Worm (Caenorhabditis elegans) whole organism, midembryonic: ENCODE measurements around the gene B0244.17.

Experiments
- cog-1 ChIP-seq: sonication (generic microtip); optimal IDR thresholded peaks from 2 replicates; lab custom pipeline; 2016; ENCODE audit warnings: missing genetic modification characterization, missing compliant biosample characterization
- flt-1 ChIP-seq: fragments of 200-800 bp; sonication (Bioruptor generic); IDR thresholded peaks from 2 replicates; pipeline ENCODE4 v1.3.6; 2022; ENCODE audit warnings: missing genetic modification characterization, missing compliant biosample characterization
- med-1 ChIP-seq: sonication (generic microtip); optimal IDR thresholded peaks from 2 replicates; lab custom pipeline; 2017; ENCODE audit warnings: missing genetic modification characterization, mild to moderate bottlenecking, missing compliant biosample characterization, antibody characterized with exemption, missing genetic modification reagents; ENCODE audit not compliant: insufficient read depth
- ref-1 ChIP-seq: fragments of 200-800 bp; sonication (Bioruptor generic); conservative IDR thresholded peaks from 2 replicates; pipeline ENCODE4 v1.3.6; 2022; ENCODE audit warnings: missing genetic modification reagents, missing genetic modification characterization, missing compliant biosample characterization
- ztf-23 ChIP-seq: fragments of 200-800 bp; sonication (Bioruptor generic); IDR thresholded peaks from 2 replicates; pipeline ENCODE4 v1.3.6; 2022; ENCODE audit warnings: missing genetic modification reagents, missing genetic modification characterization, missing compliant biosample characterization
- ztf-29 ChIP-seq: fragments of 200-800 bp; sonication (Bioruptor generic); IDR thresholded peaks from 2 replicates; pipeline ENCODE4 v1.3.6; 2022; ENCODE audit warnings: missing genetic modification reagents, missing genetic modification characterization, missing compliant biosample characterization

DNA sequence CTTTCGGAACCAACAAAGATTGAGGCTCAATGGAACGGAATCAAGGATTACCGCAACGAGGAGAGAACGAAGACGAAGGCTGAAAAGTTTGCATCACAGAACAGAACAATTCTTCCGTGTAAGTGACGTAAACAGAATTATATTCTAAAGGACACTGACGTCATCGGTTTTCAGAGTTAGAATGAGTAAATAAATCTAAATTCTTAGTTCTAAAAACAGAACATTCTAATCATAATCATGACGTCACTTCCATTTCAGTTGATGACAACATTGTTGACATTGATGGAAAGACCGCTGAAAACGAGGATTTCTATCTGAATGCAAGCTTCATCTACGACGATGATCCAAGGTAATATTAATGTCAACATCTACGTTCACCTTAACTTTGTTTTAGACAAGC lies 31.0 kb downstream of the B0244.17 start:
- TF ChIP-seq flt-1 (GFP tag; lab: Robert Waterston, UW), result no peak
- no peak for TF ChIP-seq cog-1
- TF ChIP-seq ztf-23 (GFP tag; lab: Robert Waterston, UW), result no peak
- no peak for TF ChIP-seq med-1 (GFP tag; lab: Kevin White, UChicago)
- no peak for TF ChIP-seq ref-1 (GFP tag; lab: Robert Waterston, UW)
- TF ChIP-seq ztf-29 (GFP tag; lab: Robert Waterston, UW), result no peak
